Fruit fly (Drosophila melanogaster) whole organism, embryonic: ENCODE results near the gene sdt.
A peak's percentile ranks its signal among the peaks of the same experiment; 100 is the strongest.

Source experiments
- Adf1 ChIP-seq: fragments of 200-800 bp; sonication (Bioruptor generic); IDR thresholded peaks from 2 replicates; pipeline ENCODE4 v1.3.6; 2022; ENCODE audit warnings: missing biosample characterization, missing genetic modification characterization
- Atf-2 ChIP-seq: fragments of 200-800 bp; sonication (Bioruptor generic); optimal IDR thresholded peaks from 2 replicates; lab custom pipeline; 2016; ENCODE audit warnings: missing biosample characterization, missing genetic modification characterization
- BEAF-32 ChIP-seq: fragments of 200-800 bp; sonication (Bioruptor generic); optimal IDR thresholded peaks from 3 replicates; lab custom pipeline; 2017; ENCODE audit warnings: missing biosample characterization, missing genetic modification characterization, mild to moderate bottlenecking, moderate library complexity, missing genetic modification reagents
- CG10267 ChIP-seq: fragments of 200-800 bp; sonication (Bioruptor generic); optimal IDR thresholded peaks from 2 replicates; lab custom pipeline; 2018; ENCODE audit warnings: missing biosample characterization, mild to moderate bottlenecking, missing genetic modification characterization, moderate library complexity
- CG11723 ChIP-seq: fragments of 200-800 bp; sonication (Bioruptor generic); optimal IDR thresholded peaks from 2 replicates; lab custom pipeline; 2017; ENCODE audit warnings: missing biosample characterization, mild to moderate bottlenecking, missing genetic modification characterization
- CG12659 ChIP-seq: fragments of 200-800 bp; sonication (Bioruptor generic); optimal IDR thresholded peaks from 3 replicates; lab custom pipeline; 2017; ENCODE audit warnings: mild to moderate bottlenecking, missing biosample characterization, missing genetic modification reagents, missing genetic modification characterization
- CG13424 ChIP-seq: fragments of 200-800 bp; sonication (Bioruptor generic); optimal IDR thresholded peaks from 2 replicates; lab custom pipeline; 2019; ENCODE audit warnings: missing biosample characterization, mild to moderate bottlenecking, missing genetic modification characterization, moderate library complexity
- CG13775 ChIP-seq: fragments of 200-800 bp; sonication (Bioruptor generic); optimal IDR thresholded peaks from 3 replicates; lab custom pipeline; 2017; ENCODE audit warnings: missing biosample characterization, mild to moderate bottlenecking, missing genetic modification characterization
- CG1529 ChIP-seq: fragments of 200-800 bp; sonication (Bioruptor generic); optimal IDR thresholded peaks from 3 replicates; lab custom pipeline; 2018; ENCODE audit warnings: missing biosample characterization, missing genetic modification characterization
- CG15514 ChIP-seq: fragments of 200-800 bp; sonication (Bioruptor generic); optimal IDR thresholded peaks from 3 replicates; lab custom pipeline; 2017; ENCODE audit warnings: missing biosample characterization, missing genetic modification characterization, mild to moderate bottlenecking, moderate library complexity, missing genetic modification reagents
- CG18262 ChIP-seq: fragments of 200-800 bp; optimal IDR thresholded peaks from 3 replicates; lab custom pipeline; 2019; ENCODE audit warnings: missing biosample characterization, mild to moderate bottlenecking, missing genetic modification characterization, moderate library complexity
- CG1832 ChIP-seq: fragments of 200-800 bp; sonication (Bioruptor generic); optimal IDR thresholded peaks from 2 replicates; lab custom pipeline; 2017; ENCODE audit warnings: missing biosample characterization, mild to moderate bottlenecking, missing genetic modification characterization, inconsistent platforms
- CG2875 ChIP-seq: fragments of 200-800 bp; sonication (Bioruptor generic); optimal IDR thresholded peaks from 2 replicates; lab custom pipeline; 2017; ENCODE audit warnings: missing biosample characterization, mild to moderate bottlenecking, missing genetic modification characterization, missing genetic modification reagents
- CG31441 ChIP-seq: fragments of 200-800 bp; sonication (Bioruptor generic); IDR thresholded peaks from 2 replicates; pipeline ENCODE4 v1.3.6; 2022; ENCODE audit warnings: missing biosample characterization, missing genetic modification characterization
- CG6654 ChIP-seq: fragments of 200-800 bp; sonication (Bioruptor generic); optimal IDR thresholded peaks from 2 replicates; lab custom pipeline; 2017; ENCODE audit warnings: missing biosample characterization, mild to moderate bottlenecking, missing genetic modification characterization
- CG6854 ChIP-seq: fragments of 200-800 bp; sonication (Bioruptor generic); optimal IDR thresholded peaks from 3 replicates; lab custom pipeline; 2017; ENCODE audit warnings: missing biosample characterization, mild to moderate bottlenecking, missing genetic modification characterization
- CG8089 ChIP-seq: fragments of 200-800 bp; sonication (Bioruptor generic); optimal IDR thresholded peaks from 3 replicates; lab custom pipeline; 2016; ENCODE audit warnings: missing biosample characterization, missing genetic modification characterization
- CG9932 ChIP-seq: fragments of 200-800 bp; sonication (Bioruptor generic); IDR thresholded peaks from 2 replicates; pipeline ENCODE4 v1.3.6; 2022; ENCODE audit warnings: missing biosample characterization, missing genetic modification characterization
- CoRest ChIP-seq: fragments of 200-800 bp; sonication (Bioruptor generic); optimal IDR thresholded peaks from 3 replicates; lab custom pipeline; 2018; ENCODE audit warnings: missing biosample characterization, mild to moderate bottlenecking, missing genetic modification characterization, moderate library complexity
- Dp ChIP-seq: fragments of 200-800 bp; sonication (Bioruptor generic); optimal IDR thresholded peaks from 2 replicates; lab custom pipeline; 2018; ENCODE audit warnings: missing biosample characterization, mild to moderate bottlenecking, missing genetic modification characterization, moderate library complexity
- Max ChIP-seq: fragments of 200-800 bp; sonication (Bioruptor generic); optimal IDR thresholded peaks from 2 replicates; lab custom pipeline; 2016; ENCODE audit warnings: missing biosample characterization, mild to moderate bottlenecking, missing genetic modification characterization
- Rfx ChIP-seq: fragments of 200-800 bp; sonication (Bioruptor generic); IDR thresholded peaks from 2 replicates; pipeline ENCODE4 v1.3.6; 2022; ENCODE audit warnings: missing biosample characterization, missing genetic modification characterization
- Sox100B ChIP-seq: fragments of 200-800 bp; sonication (Bioruptor generic); optimal IDR thresholded peaks from 3 replicates; lab custom pipeline; 2018; ENCODE audit warnings: missing biosample characterization, mild to moderate bottlenecking, missing genetic modification characterization
- Trl ChIP-seq, 3 experiments: fragments of >200 bp in 2 of 3; fragments of 200-800 bp in 1 of 3; sonication (Bioruptor generic) in 1 of 3; optimal IDR thresholded peaks; 2 replicates in 1 of 3; 3 replicates in 2 of 3; lab custom pipeline; 2016 to 2017; ENCODE audit warnings: missing biosample characterization in 1 of 3, missing genetic modification characterization in 1 of 3
- Usf ChIP-seq: fragments of 200-800 bp; sonication (Bioruptor generic); optimal IDR thresholded peaks from 2 replicates; lab custom pipeline; 2017; ENCODE audit warnings: missing genotype, missing biosample characterization, missing genetic modification characterization
- aop ChIP-seq: fragments of 200-800 bp; sonication (Bioruptor generic); IDR thresholded peaks from 2 replicates; pipeline ENCODE4 v1.3.6; 2022; ENCODE audit warnings: missing biosample characterization, missing genetic modification characterization
- chinmo ChIP-seq: fragments of 200-800 bp; sonication (Bioruptor generic); IDR thresholded peaks from 4 replicates; pipeline ENCODE4 v1.3.6; 2022; ENCODE audit warnings: missing biosample characterization, missing genetic modification characterization; ENCODE audit not compliant: partially characterized antibody
- crol ChIP-seq: fragments of 200-800 bp; sonication (Bioruptor generic); IDR thresholded peaks from 2 replicates; pipeline ENCODE4 v1.3.6; 2022; ENCODE audit warnings: missing biosample characterization, missing genetic modification characterization
- dpn ChIP-seq, 2 experiments: fragments of 200-800 bp; sonication (Bioruptor generic); optimal IDR thresholded peaks; 3 replicates each; lab custom pipeline; 2016; ENCODE audit warnings: missing biosample characterization in 2 of 2, missing genetic modification characterization in 2 of 2
- en ChIP-seq: fragments of 200-800 bp; sonication (Bioruptor generic); optimal IDR thresholded peaks from 2 replicates; lab custom pipeline; 2016; ENCODE audit warnings: missing biosample characterization, missing genetic modification characterization
- eve ChIP-seq, 2 experiments: fragments of >200 bp; optimal IDR thresholded peaks; 2 replicates each; lab custom pipeline; 2017; ENCODE audit warnings: missing biosample characterization in 2 of 2, missing genetic modification characterization in 2 of 2
- fd96Cb ChIP-seq: fragments of 200-800 bp; sonication (Bioruptor generic); optimal IDR thresholded peaks from 2 replicates; lab custom pipeline; 2018; ENCODE audit warnings: missing biosample characterization, mild to moderate bottlenecking, missing genetic modification characterization, moderate library complexity
- gro ChIP-seq: fragments of 200-800 bp; sonication (Bioruptor generic); optimal IDR thresholded peaks from 2 replicates; lab custom pipeline; 2016; ENCODE audit warnings: missing biosample characterization, missing genetic modification characterization
- hkb ChIP-seq, 2 experiments: fragments of 200-800 bp in 1 of 2; fragments of >200 bp in 1 of 2; sonication (Bioruptor generic) in 1 of 2; IDR thresholded peaks in 1 of 2; optimal IDR thresholded peaks in 1 of 2; 2 replicates each; pipeline versions ENCODE4 v1.3.6 to Lab custom; 2017 to 2022; ENCODE audit warnings: missing biosample characterization in 1 of 2, missing genetic modification characterization in 1 of 2
- maf-S ChIP-seq: fragments of 200-800 bp; sonication (Bioruptor generic); optimal IDR thresholded peaks from 2 replicates; lab custom pipeline; 2016; ENCODE audit warnings: missing biosample characterization, missing genetic modification characterization
- otp ChIP-seq: fragments of 200-800 bp; sonication (Bioruptor generic); IDR thresholded peaks from 3 replicates; pipeline ENCODE4, ENCODE4 v1.3.6; 2022; ENCODE audit warnings: missing biosample characterization, missing genetic modification characterization
- pan ChIP-seq, 4 experiments: fragments of >200 bp in 3 of 4; fragments of 200-800 bp in 1 of 4; sonication (Bioruptor generic) in 1 of 4; optimal IDR thresholded peaks in 3 of 4; IDR thresholded peaks in 1 of 4; 2 replicates each; pipeline versions ENCODE4 v1.3.6 to Lab custom; 2017 to 2022; ENCODE audit warnings: missing biosample characterization in 2 of 4, missing genetic modification characterization in 2 of 4, mixed read lengths in 1 of 4
- sc ChIP-seq, 3 experiments: fragments of >200 bp in 2 of 3; fragments of 200-800 bp in 1 of 3; sonication (Bioruptor generic) in 1 of 3; optimal IDR thresholded peaks; 2 replicates in 2 of 3; 3 replicates in 1 of 3; lab custom pipeline; 2017; ENCODE audit warnings: mild to moderate bottlenecking in 1 of 3, missing biosample characterization in 1 of 3, missing genetic modification characterization in 1 of 3, missing genetic modification reagents in 1 of 3
- sd ChIP-seq: fragments of 200-800 bp; sonication (Bioruptor generic); optimal IDR thresholded peaks from 3 replicates; lab custom pipeline; 2018; ENCODE audit warnings: missing biosample characterization, mild to moderate bottlenecking, missing genetic modification characterization, moderate library complexity
- sens ChIP-seq: fragments of 200-800 bp; sonication (Bioruptor generic); peaks from one replicate; lab custom pipeline; 2016; ENCODE audit warnings: missing biosample characterization, missing genetic modification characterization
- slbo ChIP-seq: fragments of 200-800 bp; sonication (Bioruptor generic); IDR thresholded peaks from 2 replicates; pipeline ENCODE4 v1.3.6; 2022; ENCODE audit warnings: missing biosample characterization, missing genetic modification characterization
- sqz ChIP-seq: fragments of 200-800 bp; sonication (Bioruptor generic); optimal IDR thresholded peaks from 3 replicates; lab custom pipeline; 2018; ENCODE audit warnings: missing biosample characterization, mild to moderate bottlenecking, missing genetic modification characterization
- tio ChIP-seq: fragments of 200-800 bp; sonication (Bioruptor generic); optimal IDR thresholded peaks from 2 replicates; lab custom pipeline; 2017; ENCODE audit warnings: missing biosample characterization, missing genetic modification characterization, inconsistent platforms
- tll ChIP-seq, 2 experiments: fragments of 200-800 bp in 1 of 2; fragments of >200 bp in 1 of 2; sonication (Bioruptor generic) in 1 of 2; optimal IDR thresholded peaks; 2 replicates each; lab custom pipeline; 2017 to 2019; ENCODE audit warnings: missing biosample characterization in 2 of 2, missing genetic modification characterization in 2 of 2, mild to moderate bottlenecking in 1 of 2, moderate library complexity in 1 of 2
- toy ChIP-seq: fragments of 200-800 bp; sonication (Bioruptor generic); IDR thresholded peaks from 2 replicates; pipeline ENCODE4 v1.3.6; 2022; ENCODE audit warnings: missing biosample characterization, missing genetic modification characterization
- vvl ChIP-seq: fragments of 200-800 bp; sonication (Bioruptor generic); IDR thresholded peaks from 2 replicates; pipeline ENCODE4 v1.3.6; 2022; ENCODE audit warnings: missing biosample characterization, missing genetic modification characterization

sdt gene

DNA sequence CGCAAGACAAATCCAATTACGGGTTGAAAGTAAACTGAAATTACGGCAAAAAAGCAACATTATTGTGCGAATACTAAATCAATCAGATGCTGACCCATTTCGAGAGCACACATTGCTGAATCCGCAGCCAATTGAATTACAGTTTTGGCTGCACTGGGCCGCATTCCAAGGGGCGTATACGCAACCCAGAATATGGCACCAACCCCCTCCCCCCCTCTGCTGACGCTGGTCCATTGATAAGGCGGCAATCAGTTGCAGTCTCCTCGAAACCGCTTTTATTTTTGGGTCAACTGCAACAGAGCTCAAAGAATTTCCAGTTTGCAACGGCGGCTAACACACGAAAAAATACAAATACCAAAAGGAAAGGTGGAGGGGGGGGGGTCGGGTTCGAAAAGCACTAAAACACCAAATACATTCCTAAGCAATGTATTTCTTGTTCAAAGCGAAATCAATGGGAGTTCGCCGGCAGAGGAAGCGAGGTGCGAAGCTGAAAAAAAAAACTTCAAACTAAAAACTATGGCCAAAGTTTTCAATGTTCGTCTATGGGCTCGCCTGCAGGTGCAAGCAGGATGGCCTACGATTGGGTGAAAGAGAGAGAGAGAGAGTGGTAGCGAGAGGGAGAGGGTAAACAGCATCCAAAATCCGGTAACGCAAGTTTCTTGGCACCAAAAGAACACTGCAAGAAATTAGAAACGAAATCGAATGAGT, 17.3 kb downstream of the sdt start (continued):
- TF ChIP-seq sc (optimal IDR thresholded peaks at IDR 0.05; lab: Kevin White, UChicago) (no peak), sc (GFP tag; optimal IDR thresholded peaks at IDR 0.05; lab: Kevin White, UChicago) (no peak), chinmo (peak; percentile 75; the same call in 1 of the 4 replicates), dpn (GFP tag; optimal IDR thresholded peaks at IDR 0.05; lab: Kevin White, UChicago) (no peak), sqz (GFP tag; lab: Kevin White, UChicago) (peak; percentile 60), Trl (optimal IDR thresholded peaks at IDR 0.05; lab: Kevin White, UChicago) (peak in 1 of 2 experiments; percentile 10), Trl (GFP tag; optimal IDR thresholded peaks at IDR 0.05; lab: Kevin White, UChicago) (no peak), CG1832 (GFP tag; lab: Kevin White, UChicago) (peak; percentile 62), crol (GFP tag; lab: Robert Waterston, UW) (peak; percentile 80), Adf1 (GFP tag; lab: Robert Waterston, UW) (0 out of 2 replicates have a peak, but pooled peaks have one; percentile 21), sens (peak; percentile 26), CG6654 (GFP tag; lab: Kevin White, UChicago) (peak; percentile 94), tll (GFP tag; optimal IDR thresholded peaks at IDR 0.05; lab: Kevin White, UChicago) (no peak), vvl (GFP tag; lab: Robert Waterston, UW) (0 out of 2 replicates have a peak, but pooled peaks have one; percentile 8), Rfx (GFP tag; lab: Robert Waterston, UW) (peak; percentile 35; the same call in 1 of the 2 replicates), slbo (peak; percentile 39; the same call in 1 of the 2 replicates), CG9932 (peak; percentile 6; the same call in 1 of the 2 replicates), hkb (optimal IDR thresholded peaks at IDR 0.05; lab: Kevin White, UChicago) (no peak), hkb (GFP tag; IDR thresholded peaks at IDR 0.05; lab: Robert Waterston, UW) (no peak), CG12659 (GFP tag; lab: Kevin White, UChicago) (no peak), pan (optimal IDR thresholded peaks at IDR 0.05; lab: Kevin White, UChicago) (no peak), pan (GFP tag; optimal IDR thresholded peaks at IDR 0.05 in 1 of 2, IDR thresholded peaks at IDR 0.05 in 1 of 2) (peak in 1 of 2 experiments; percentile 9), CG13424 (no peak)

DNA sequence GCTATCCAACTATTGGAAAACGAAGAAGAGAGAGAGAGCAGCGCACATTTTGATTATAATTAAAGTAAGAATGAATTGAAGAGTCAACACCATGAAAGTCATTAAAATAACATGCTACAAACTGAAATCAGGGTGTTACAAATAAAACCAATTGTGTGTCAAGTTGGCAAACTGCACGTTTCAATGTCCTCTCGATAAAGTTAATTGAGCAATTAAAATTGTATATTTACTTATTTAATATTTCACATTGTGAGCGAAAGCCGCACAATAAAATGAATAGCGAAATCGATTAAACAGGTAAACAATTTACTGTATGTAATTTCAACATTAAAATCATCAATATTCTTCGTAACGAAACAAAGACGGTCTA, 17.8 kb downstream of the sdt start:
- TF ChIP-seq sens (peak; percentile 85), CG6854 (no peak), CG18262 (tag; lab: Kevin White, UChicago) (peak; percentile 35), Sox100B (peak; percentile 46), otp (0 out of 3 replicates have a peak, but pooled peaks have one; percentile 14), CG13775 (peak; percentile 2), Max (GFP tag; lab: Kevin White, UChicago) (no peak), Dp (no peak), Atf-2 (GFP tag; lab: Kevin White, UChicago) (no peak), fd96Cb (tag; lab: Kevin White, UChicago) (no peak), BEAF-32 (GFP tag; lab: Kevin White, UChicago) (no peak), toy (no peak), sd (no peak), maf-S (no peak), en (no peak), CG8089 (GFP tag; lab: Kevin White, UChicago) (no peak), sc (optimal IDR thresholded peaks at IDR 0.05; lab: Kevin White, UChicago) (no peak), sc (GFP tag; optimal IDR thresholded peaks at IDR 0.05; lab: Kevin White, UChicago) (no peak), gro (GFP tag; lab: Kevin White, UChicago) (no peak), CG2875 (no peak), aop (GFP tag; lab: Robert Waterston, UW) (no peak), CG1529 (GFP tag; lab: Kevin White, UChicago) (no peak), Usf (GFP tag; lab: Kevin White, UChicago) (peak; percentile 12), CG10267 (no peak), CG15514 (GFP tag; lab: Kevin White, UChicago) (no peak), CG11723 (peak; percentile 4), tio (peak; percentile 56), CoRest (peak; percentile 42), CG31441 (GFP tag; lab: Robert Waterston, UW) (peak; percentile 27; the same call in 1 of the 2 replicates), eve (GFP tag; optimal IDR thresholded peaks at IDR 0.05; lab: Kevin White, UChicago) (peak in 1 of 2 experiments; percentile 81)
